Worm (Caenorhabditis elegans) whole organism, L4 larva: ENCODE measurements around the gene nas-28.

Experiments used
- F10B5.3 ChIP-seq: sonication (generic microtip); optimal IDR thresholded peaks from 2 replicates; lab custom pipeline; 2016; ENCODE audit warnings: mild to moderate bottlenecking, missing genetic modification characterization, missing compliant biosample characterization
- T26A8.4 ChIP-seq: fragments of 200-800 bp; sonication (Bioruptor generic); IDR thresholded peaks from 2 replicates; pipeline ENCODE4 v1.3.6; 2022; ENCODE audit warnings: missing genetic modification characterization, missing compliant biosample characterization
- Y48G9A.11 ChIP-seq: fragments of 200-800 bp; sonication (Bioruptor generic); IDR thresholded peaks from 2 replicates; pipeline ENCODE4 v1.3.6; 2022; ENCODE audit warnings: missing genetic modification reagents, missing genetic modification characterization, missing compliant biosample characterization
- aha-1 ChIP-seq: fragments of 150-350 bp; peaks from one replicate; lab custom pipeline; 2014; ENCODE audit warnings: missing biosample characterization, missing genetic modification characterization
- arid-1 ChIP-seq: fragments of 200-800 bp; sonication (Bioruptor generic); conservative IDR thresholded peaks from 2 replicates; pipeline ENCODE4 v1.3.6; 2022; ENCODE audit warnings: missing genetic modification reagents, missing genetic modification characterization, missing compliant biosample characterization
- ceh-32 ChIP-seq: sonication (generic microtip); optimal IDR thresholded peaks from 2 replicates; lab custom pipeline; 2016; ENCODE audit warnings: mild to moderate bottlenecking, missing genetic modification characterization, missing compliant biosample characterization; ENCODE audit not compliant: poor library complexity
- ceh-44 ChIP-seq: fragments of 200-800 bp; sonication (Bioruptor generic); IDR thresholded peaks from 2 replicates; pipeline ENCODE4 v1.3.6; 2022; ENCODE audit warnings: missing genetic modification reagents, missing genetic modification characterization, missing compliant biosample characterization
- daf-16 ChIP-seq, 3 experiments: sonication (generic microtip); optimal IDR thresholded peaks; 2 replicates each; lab custom pipeline; 2016 to 2017; ENCODE audit warnings: missing genetic modification characterization in 3 of 3, missing genetic modification reagents in 3 of 3, mild to moderate bottlenecking in 2 of 3, missing compliant biosample characterization in 2 of 3, missing biosample characterization in 1 of 3, moderate library complexity in 1 of 3
- daf-8 ChIP-seq: fragments of 200-800 bp; sonication (Bioruptor generic); IDR thresholded peaks from 2 replicates; pipeline ENCODE4 v1.3.6; 2022; ENCODE audit warnings: missing genetic modification characterization, missing compliant biosample characterization
- dmd-6 ChIP-seq: fragments of 200-800 bp; sonication (Bioruptor generic); IDR thresholded peaks from 2 replicates; pipeline ENCODE4 v1.3.6; 2022; ENCODE audit warnings: missing genetic modification reagents, missing genetic modification characterization, missing compliant biosample characterization
- dmd-8 ChIP-seq: fragments of 200-800 bp; sonication (Bioruptor generic); IDR thresholded peaks from 2 replicates; pipeline ENCODE4 v1.3.6; 2022; ENCODE audit warnings: missing genetic modification characterization, missing compliant biosample characterization
- duxl-1 ChIP-seq: sonication (generic microtip); optimal IDR thresholded peaks from 2 replicates; lab custom pipeline; 2016; ENCODE audit warnings: mild to moderate bottlenecking, missing genetic modification characterization, moderate library complexity, missing compliant biosample characterization; ENCODE audit not compliant: poor library complexity
- dve-1 ChIP-seq: sonication (generic microtip); optimal IDR thresholded peaks from 2 replicates; lab custom pipeline; 2017; ENCODE audit warnings: antibody characterized with exemption, mild to moderate bottlenecking, missing genetic modification characterization, missing compliant biosample characterization; ENCODE audit not compliant: insufficient read depth
- egl-43 ChIP-seq: fragments of 200-800 bp; sonication (Bioruptor generic); IDR thresholded peaks from 2 replicates; pipeline ENCODE4 v1.3.6; 2022; ENCODE audit warnings: missing genetic modification reagents, missing genetic modification characterization, missing compliant biosample characterization
- hlh-11 ChIP-seq: fragments of 200-800 bp; sonication (Bioruptor generic); optimal IDR thresholded peaks from 2 replicates; lab custom pipeline; 2018; ENCODE audit warnings: mild to moderate bottlenecking, missing genetic modification characterization, missing compliant biosample characterization
- hlh-30 ChIP-seq: sonication (generic microtip); optimal IDR thresholded peaks from 2 replicates; lab custom pipeline; 2017; ENCODE audit warnings: antibody characterized with exemption, mild to moderate bottlenecking, missing genetic modification characterization, missing compliant biosample characterization; ENCODE audit not compliant: insufficient read depth
- lin-1 ChIP-seq: fragments of 200-800 bp; sonication (Bioruptor generic); IDR thresholded peaks from 2 replicates; pipeline ENCODE4 v1.3.6; 2022; ENCODE audit warnings: missing genetic modification reagents, missing genetic modification characterization, missing compliant biosample characterization
- lsy-2 ChIP-seq, 2 experiments: fragments of 150-350 bp in 1 of 2; sonication (generic microtip) in 1 of 2; optimal IDR thresholded peaks; 2 replicates each; lab custom pipeline; 2014 to 2017; ENCODE audit warnings: missing biosample characterization in 2 of 2, missing genetic modification characterization in 2 of 2
- madf-9 ChIP-seq: fragments of 200-800 bp; sonication (Bioruptor generic); conservative IDR thresholded peaks from 2 replicates; pipeline ENCODE4 v1.3.6; 2022; ENCODE audit warnings: missing genetic modification reagents, missing genetic modification characterization, missing compliant biosample characterization
- mxl-2 ChIP-seq: fragments of 200-800 bp; sonication (Bioruptor generic); conservative IDR thresholded peaks from 2 replicates; pipeline ENCODE4 v1.3.6; 2022; ENCODE audit warnings: missing genetic modification reagents, missing genetic modification characterization, missing compliant biosample characterization
- mxl-3 ChIP-seq: fragments of 200-800 bp; sonication (Bioruptor generic); optimal IDR thresholded peaks from 2 replicates; lab custom pipeline; 2018; ENCODE audit warnings: mild to moderate bottlenecking, missing genetic modification characterization, missing compliant biosample characterization
- nhr-10 ChIP-seq: fragments of 150-350 bp; optimal IDR thresholded peaks from 2 replicates; lab custom pipeline; 2014; ENCODE audit warnings: missing biosample characterization, missing genetic modification characterization
- nhr-102 ChIP-seq: sonication (generic microtip); optimal IDR thresholded peaks from 2 replicates; lab custom pipeline; 2016; ENCODE audit warnings: mild to moderate bottlenecking, missing genetic modification characterization, moderate library complexity, missing compliant biosample characterization
- nhr-237 ChIP-seq: sonication (generic microtip); optimal IDR thresholded peaks from 2 replicates; lab custom pipeline; 2017; ENCODE audit warnings: missing biosample characterization, missing genetic modification characterization
- nhr-28 ChIP-seq: fragments of 150-350 bp; optimal IDR thresholded peaks from 2 replicates; lab custom pipeline; 2014; ENCODE audit warnings: missing biosample characterization, missing genetic modification characterization
- nhr-48 ChIP-seq: sonication (generic microtip); optimal IDR thresholded peaks from 2 replicates; lab custom pipeline; 2016; ENCODE audit warnings: mild to moderate bottlenecking, missing genetic modification characterization, missing compliant biosample characterization
- php-3 ChIP-seq: fragments of 200-800 bp; sonication (Bioruptor generic); IDR thresholded peaks from 2 replicates; pipeline ENCODE4 v1.3.6; 2022; ENCODE audit warnings: missing genetic modification reagents, missing genetic modification characterization, missing compliant biosample characterization
- pqm-1 ChIP-seq: sonication (generic microtip); optimal IDR thresholded peaks from 2 replicates; lab custom pipeline; 2017; ENCODE audit warnings: missing biosample characterization, missing genetic modification characterization
- saeg-2 ChIP-seq: fragments of 200-800 bp; sonication (Bioruptor generic); IDR thresholded peaks from 2 replicates; pipeline ENCODE4 v1.3.6; 2022; ENCODE audit warnings: missing genetic modification reagents, missing genetic modification characterization, missing compliant biosample characterization
- set-16 ChIP-seq: fragments of 200-800 bp; sonication (Bioruptor generic); IDR thresholded peaks from 2 replicates; pipeline ENCODE4 v1.3.6; 2022; ENCODE audit warnings: missing genetic modification reagents, missing genetic modification characterization, missing compliant biosample characterization
- skn-1 ChIP-seq: fragments of 150-350 bp; optimal IDR thresholded peaks from 2 replicates; lab custom pipeline; 2014; ENCODE audit warnings: missing biosample characterization, missing genetic modification characterization
- unc-130 ChIP-seq: sonication (generic microtip); optimal IDR thresholded peaks from 2 replicates; lab custom pipeline; 2016; ENCODE audit warnings: missing genetic modification reagents, missing genetic modification characterization, missing compliant biosample characterization
- vab-7 ChIP-seq: fragments of 200-800 bp; sonication (Bioruptor generic); IDR thresholded peaks from 2 replicates; pipeline ENCODE4 v1.3.6; 2022; ENCODE audit warnings: missing genetic modification reagents, missing genetic modification characterization, missing compliant biosample characterization
- zag-1 ChIP-seq: fragments of 150-350 bp; optimal IDR thresholded peaks from 2 replicates; lab custom pipeline; 2014; ENCODE audit warnings: missing biosample characterization, missing genetic modification characterization

The nas-28 gene

ce11 chrIII:6153112-6153511 is 29.9 kb downstream of the nas-28 start:
- peak; percentile 93 for TF ChIP-seq set-16 (GFP tag; lab: Robert Waterston, UW)
- 0 out of 2 replicates have a peak, but pooled peaks have one; percentile 17 for TF ChIP-seq egl-43
- TF ChIP-seq, all 104 proteins: peak for 2; not testable (repeated sequence) for 102

DNA sequence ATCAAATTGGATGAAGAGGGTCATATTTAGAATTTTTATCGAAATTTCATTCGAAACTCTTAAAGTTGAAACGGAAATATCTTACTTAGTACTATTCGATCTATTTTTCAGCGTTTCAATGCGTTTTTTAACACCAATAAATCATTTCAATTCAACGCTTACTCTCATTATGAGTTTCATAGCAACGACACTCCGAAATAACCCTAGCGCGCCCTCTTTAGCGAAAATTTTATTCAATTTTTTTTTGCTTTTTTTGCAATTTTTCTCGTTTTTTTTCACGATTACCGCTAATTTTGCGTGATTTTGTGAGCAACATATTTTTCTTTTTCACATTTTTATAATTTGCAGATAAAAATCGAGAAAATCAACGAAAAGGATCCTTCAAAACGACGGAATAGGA is 30.9 kb downstream of the nas-28 start:
- TF ChIP-seq Y48G9A.11 (GFP tag; lab: Robert Waterston, UW), result peak; percentile 71; the same call in 1 of the 2 replicates

DNA sequence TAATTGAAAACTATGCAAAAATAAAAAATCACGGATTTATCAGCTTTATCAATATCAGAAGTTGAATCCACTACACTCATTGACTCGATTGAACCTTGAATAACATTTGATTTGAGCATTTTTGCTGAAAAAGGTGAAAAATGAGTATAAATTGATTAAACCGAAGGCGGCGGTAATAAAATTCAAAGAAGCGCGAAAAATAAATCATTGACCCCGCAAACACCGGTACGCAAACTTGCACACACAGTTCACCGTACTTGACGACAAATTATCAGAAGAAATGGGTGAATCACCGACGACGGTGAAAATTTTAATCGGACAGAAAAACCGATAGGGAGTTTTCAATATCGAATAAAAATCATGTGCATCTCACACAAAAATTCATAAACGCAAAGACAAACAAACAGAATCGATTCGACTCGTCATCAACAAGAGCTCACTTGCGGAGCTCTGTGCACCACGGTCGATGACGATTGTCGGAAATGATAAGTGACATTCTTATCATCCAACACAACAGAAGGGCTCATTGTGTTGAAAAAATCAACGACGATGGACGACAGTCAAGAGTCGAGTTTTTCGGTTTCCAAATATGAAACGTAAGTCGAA is 33.4 kb downstream of the nas-28 start, which contains the start of the genes wht-7 and Y42G9A.1:
Gene wht-7 (minus strand): TSS at position 131 of the 606 bp plus-strand sequence.
Gene Y42G9A.1 (plus strand): TSS at position 495 of the 606 bp plus-strand sequence.
- no peak for TF ChIP-seq ceh-44
- TF ChIP-seq unc-130 (GFP tag; lab: Kevin White, UChicago), result no peak
- TF ChIP-seq daf-8, result no peak
- no peak for TF ChIP-seq nhr-10 (tag; lab: Kevin White, UChicago)
- TF ChIP-seq egl-43, result no peak
- no peak for TF ChIP-seq mxl-2 (GFP tag; lab: Robert Waterston, UW)
- TF ChIP-seq madf-9, result no peak
- no peak for TF ChIP-seq skn-1 (tag; lab: Kevin White, UChicago)
- TF ChIP-seq dmd-8 (GFP tag; lab: Robert Waterston, UW), result no peak
- peak; percentile 68 for TF ChIP-seq dve-1 (tag; lab: Kevin White, UChicago)
- no peak for TF ChIP-seq duxl-1 (tag; lab: Kevin White, UChicago)
- TF ChIP-seq saeg-2 (GFP tag; lab: Robert Waterston, UW), result 0 out of 2 replicates have a peak, but pooled peaks have one; percentile 23
- TF ChIP-seq nhr-237 (tag; lab: Kevin White, UChicago), result no peak
- no peak for TF ChIP-seq aha-1 (tag; lab: Kevin White, UChicago)
- no peak for TF ChIP-seq zag-1 (tag; lab: Kevin White, UChicago)
- no peak for TF ChIP-seq T26A8.4 (GFP tag; lab: Robert Waterston, UW)
- no peak for TF ChIP-seq ceh-32 (tag; lab: Kevin White, UChicago)
- TF ChIP-seq pqm-1 (tag; lab: Kevin White, UChicago), result peak; percentile 26
- peak; percentile 80 for TF ChIP-seq dmd-6
- no peak for TF ChIP-seq vab-7 (GFP tag; lab: Robert Waterston, UW)
- TF ChIP-seq mxl-3 (GFP tag; lab: Kevin White, UChicago), result peak; percentile 25
- peak in 1 of 2 experiments; percentile 5 for TF ChIP-seq lsy-2 (tag; optimal IDR thresholded peaks at IDR 0.05; lab: Kevin White, UChicago)
- peak; percentile 4 for TF ChIP-seq nhr-102 (tag; lab: Kevin White, UChicago)
- TF ChIP-seq arid-1 (GFP tag; lab: Robert Waterston, UW), result 0 out of 2 replicates have a peak, but pooled peaks have one; percentile 7
- TF ChIP-seq daf-16 (GFP tag; optimal IDR thresholded peaks at IDR 0.05; lab: Kevin White, UChicago), result no peak
- peak; percentile 92 for TF ChIP-seq daf-16 (tag; optimal IDR thresholded peaks at IDR 0.05; lab: Kevin White, UChicago)
- peak; percentile 32; the same call in 1 of the 2 replicates for TF ChIP-seq lin-1
- 0 out of 2 replicates have a peak, but pooled peaks have one; percentile 46 for TF ChIP-seq php-3 (GFP tag; lab: Robert Waterston, UW)
- peak; percentile 71 for TF ChIP-seq hlh-11 (tag; lab: Kevin White, UChicago)
- TF ChIP-seq Y48G9A.11 (GFP tag; lab: Robert Waterston, UW), result peak; percentile 42; the same call in 1 of the 2 replicates
- TF ChIP-seq nhr-48 (tag; lab: Kevin White, UChicago), result peak; percentile 50
- no peak for TF ChIP-seq F10B5.3
- peak; percentile 24 for TF ChIP-seq nhr-28 (tag; lab: Kevin White, UChicago)
- peak; percentile 48 for TF ChIP-seq hlh-30
